Fruit fly (Drosophila melanogaster): ENCODE measurements around the gene Lcp65Ag2.

DNA sequence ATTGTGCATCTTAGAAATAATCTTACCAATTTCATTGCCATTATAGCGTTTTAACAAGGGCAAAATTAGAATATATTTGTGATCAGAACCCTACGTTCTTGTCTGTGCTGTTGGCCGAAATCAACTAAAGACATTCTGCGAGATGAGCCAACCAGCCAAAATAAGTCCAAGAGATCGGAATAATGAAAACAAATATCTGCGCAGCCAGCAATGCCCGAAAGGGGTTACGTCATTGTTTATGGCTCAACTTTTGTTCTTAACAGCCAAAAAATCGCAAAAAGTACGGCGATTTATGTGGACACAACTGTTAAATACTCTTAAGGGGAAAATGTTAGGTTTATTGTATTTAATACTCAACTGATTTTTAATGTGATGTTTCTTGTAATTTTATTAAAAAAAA is 25.1 kb upstream of the Lcp65Ag2 start, which contains the start of gene Cpr65Ay:
- TF ChIP-seq ttk (optimal IDR thresholded peaks at IDR 0.05) = no peak
- no peak for TF ChIP-seq insv (optimal IDR thresholded peaks at IDR 0.05)
- no peak for TF ChIP-seq Sin3A (optimal IDR thresholded peaks at IDR 0.05)

All from Kc167 (cell line).